Worm (Caenorhabditis elegans): ENCODE data around the gene dyf-18.

ce11 chrIV:11776968-11777467 lies 24.0 kb downstream of the dyf-18 start:
- no peak for TF ChIP-seq ceh-82 (tag; optimal IDR thresholded peaks at IDR 0.05)
- TF ChIP-seq lin-13 (GFP tag; optimal IDR thresholded peaks at IDR 0.05) = no peak
- no peak for TF ChIP-seq nhr-6 (tag; optimal IDR thresholded peaks at IDR 0.05)
- TF ChIP-seq aly-2 (tag; optimal IDR thresholded peaks at IDR 0.05) = no peak
- no peak for TF ChIP-seq ztf-11 (tag; optimal IDR thresholded peaks at IDR 0.05)
- TF ChIP-seq elt-1 (tag; optimal IDR thresholded peaks at IDR 0.05) = no peak
- no peak for TF ChIP-seq nhr-12 (tag; optimal IDR thresholded peaks at IDR 0.05)
- no peak for TF ChIP-seq dmd-4 (tag; optimal IDR thresholded peaks at IDR 0.05)
- TF ChIP-seq nhr-10 (tag; optimal IDR thresholded peaks at IDR 0.05) = no peak
